Fruit fly (Drosophila melanogaster) whole organism, embryonic: ENCODE results near the gene CheB38c.

Source experiments
- Ada2b ChIP-seq: fragments of 200-800 bp; sonication (Bioruptor generic); IDR thresholded peaks from 2 replicates; pipeline ENCODE4 v1.3.6; 2022; ENCODE audit warnings: missing biosample characterization, missing genetic modification characterization
- CG12155 ChIP-seq: fragments of 200-800 bp; sonication (Bioruptor generic); optimal IDR thresholded peaks from 3 replicates; lab custom pipeline; 2016; ENCODE audit warnings: missing biosample characterization, missing genetic modification characterization
- CG12299 ChIP-seq: fragments of 200-800 bp; sonication (Bioruptor generic); optimal IDR thresholded peaks from 2 replicates; lab custom pipeline; 2018; ENCODE audit warnings: missing biosample characterization, mild to moderate bottlenecking, missing genetic modification characterization
- CG1233 ChIP-seq: fragments of 200-800 bp; sonication (Bioruptor generic); optimal IDR thresholded peaks from 4 replicates; lab custom pipeline; 2018; ENCODE audit warnings: missing biosample characterization, mild to moderate bottlenecking, missing genetic modification characterization
- CG12659 ChIP-seq: fragments of 200-800 bp; sonication (Bioruptor generic); optimal IDR thresholded peaks from 3 replicates; lab custom pipeline; 2017; ENCODE audit warnings: mild to moderate bottlenecking, missing biosample characterization, missing genetic modification reagents, missing genetic modification characterization
- CG12744 ChIP-seq: fragments of 200-800 bp; sonication (Bioruptor generic); optimal IDR thresholded peaks from 2 replicates; lab custom pipeline; 2016; ENCODE audit warnings: missing biosample characterization, missing genetic modification characterization
- CG13287 ChIP-seq: fragments of 200-800 bp; sonication (Bioruptor generic); IDR thresholded peaks from 2 replicates; pipeline ENCODE4 v1.3.6; 2022; ENCODE audit warnings: missing biosample characterization, missing genetic modification characterization; ENCODE audit not compliant: partially characterized antibody
- CG13624 ChIP-seq: fragments of 200-800 bp; sonication (Bioruptor generic); optimal IDR thresholded peaks from 2 replicates; lab custom pipeline; 2016; ENCODE audit warnings: missing biosample characterization, missing genetic modification characterization
- CG17568 ChIP-seq: fragments of 200-800 bp; sonication (Bioruptor generic); optimal IDR thresholded peaks from 2 replicates; lab custom pipeline; 2018; ENCODE audit warnings: missing biosample characterization, mild to moderate bottlenecking, missing genetic modification characterization, moderate library complexity
- CG17829 ChIP-seq: fragments of 200-800 bp; optimal IDR thresholded peaks from 2 replicates; lab custom pipeline; 2019; ENCODE audit warnings: missing biosample characterization, mild to moderate bottlenecking, missing genetic modification characterization, moderate library complexity
- CG30020 ChIP-seq: fragments of 200-800 bp; optimal IDR thresholded peaks from 2 replicates; lab custom pipeline; 2019; ENCODE audit warnings: missing biosample characterization, mild to moderate bottlenecking, missing genetic modification characterization, moderate library complexity
- CG32772 ChIP-seq: fragments of 200-800 bp; sonication (Bioruptor generic); IDR thresholded peaks from 2 replicates; pipeline ENCODE4 v1.3.6; 2022; ENCODE audit warnings: missing biosample characterization, missing genetic modification characterization
- CG33557 ChIP-seq: fragments of 200-800 bp; sonication (Bioruptor generic); optimal IDR thresholded peaks from 2 replicates; lab custom pipeline; 2019; ENCODE audit warnings: missing biosample characterization, mild to moderate bottlenecking, missing genetic modification characterization, moderate library complexity
- CG4707 ChIP-seq: fragments of 200-800 bp; sonication (Bioruptor generic); optimal IDR thresholded peaks from 2 replicates; lab custom pipeline; 2018; ENCODE audit warnings: missing biosample characterization, mild to moderate bottlenecking, missing genetic modification characterization, moderate library complexity
- CG7786 ChIP-seq: fragments of 200-800 bp; sonication (Bioruptor generic); optimal IDR thresholded peaks from 2 replicates; lab custom pipeline; 2016; ENCODE audit warnings: missing biosample characterization, missing genetic modification characterization
- D19A ChIP-seq: fragments of 200-800 bp; optimal IDR thresholded peaks from 3 replicates; lab custom pipeline; 2019; ENCODE audit warnings: missing biosample characterization, mild to moderate bottlenecking, missing genetic modification characterization, moderate library complexity
- Deaf1 ChIP-seq: fragments of 200-800 bp; optimal IDR thresholded peaks from 3 replicates; lab custom pipeline; 2019; ENCODE audit warnings: missing biosample characterization, mild to moderate bottlenecking, missing genetic modification characterization, moderate library complexity
- Ets65A ChIP-seq: fragments of 200-800 bp; sonication (Bioruptor generic); peaks from one replicate; lab custom pipeline; 2016; ENCODE audit warnings: missing biosample characterization, missing genetic modification characterization
- GATAe ChIP-seq: fragments of 200-800 bp; sonication (Bioruptor generic); conservative IDR thresholded peaks from 2 replicates; pipeline ENCODE4 v1.3.6; 2022; ENCODE audit warnings: missing biosample characterization, missing genetic modification characterization
- HLH4C ChIP-seq: fragments of 200-800 bp; sonication (Bioruptor generic); IDR thresholded peaks from 3 replicates; pipeline ENCODE4 v1.3.6; 2022; ENCODE audit warnings: missing biosample characterization, missing genetic modification characterization; ENCODE audit not compliant: partially characterized antibody
- HmgZ ChIP-seq: fragments of 200-800 bp; sonication (Bioruptor generic); optimal IDR thresholded peaks from 2 replicates; lab custom pipeline; 2018; ENCODE audit warnings: missing biosample characterization, mild to moderate bottlenecking, missing genetic modification characterization
- Hr51 ChIP-seq, 2 experiments: fragments of 200-800 bp; sonication (Bioruptor generic); optimal IDR thresholded peaks; 2 replicates in 1 of 2; 3 replicates in 1 of 2; lab custom pipeline; 2016 to 2018; ENCODE audit warnings: missing biosample characterization in 2 of 2, missing genetic modification characterization in 2 of 2, mild to moderate bottlenecking in 1 of 2, moderate library complexity in 1 of 2
- Lpt ChIP-seq: fragments of >200 bp; optimal IDR thresholded peaks from 2 replicates; lab custom pipeline; 2018; ENCODE audit warnings: missing biosample characterization, missing genetic modification characterization
- MESR4 ChIP-seq: fragments of 200-800 bp; sonication (Bioruptor generic); optimal IDR thresholded peaks from 2 replicates; lab custom pipeline; 2018; ENCODE audit warnings: missing biosample characterization, mild to moderate bottlenecking, missing genetic modification characterization, moderate library complexity
- ara ChIP-seq: fragments of 200-800 bp; sonication (Bioruptor generic); IDR thresholded peaks from 2 replicates; pipeline ENCODE4 v1.3.6; 2022; ENCODE audit warnings: missing biosample characterization, missing genetic modification characterization
- bbx ChIP-seq: fragments of 200-800 bp; sonication (Bioruptor generic); IDR thresholded peaks from 2 replicates; pipeline ENCODE4 v1.3.6; 2022; ENCODE audit warnings: missing biosample characterization, missing genetic modification characterization; ENCODE audit not compliant: partially characterized antibody
- chm ChIP-seq: fragments of 200-800 bp; sonication (Bioruptor generic); IDR thresholded peaks from 2 replicates; pipeline ENCODE4 v1.3.6; 2022; ENCODE audit warnings: missing biosample characterization, missing genetic modification characterization
- ems ChIP-seq: fragments of 200-800 bp; sonication (Bioruptor generic); optimal IDR thresholded peaks from 3 replicates; lab custom pipeline; 2016; ENCODE audit warnings: missing biosample characterization, missing genetic modification characterization
- exex ChIP-seq: fragments of 200-800 bp; sonication (Bioruptor generic); optimal IDR thresholded peaks from 4 replicates; lab custom pipeline; 2018; ENCODE audit warnings: missing biosample characterization, mild to moderate bottlenecking, missing genetic modification characterization, moderate library complexity
- ftz-f1 ChIP-seq: fragments of 200-800 bp; sonication (Bioruptor generic); optimal IDR thresholded peaks from 2 replicates; lab custom pipeline; 2016; ENCODE audit warnings: missing biosample characterization, missing genetic modification characterization
- gcm ChIP-seq: fragments of 200-800 bp; sonication (Bioruptor generic); optimal IDR thresholded peaks from 2 replicates; lab custom pipeline; 2019; ENCODE audit warnings: missing biosample characterization, mild to moderate bottlenecking, missing genetic modification characterization, moderate library complexity
- gcm2 ChIP-seq: fragments of 200-800 bp; sonication (Bioruptor generic); optimal IDR thresholded peaks from 2 replicates; lab custom pipeline; 2016; ENCODE audit warnings: missing biosample characterization, missing genetic modification characterization
- grau ChIP-seq: fragments of 200-800 bp; optimal IDR thresholded peaks from 3 replicates; lab custom pipeline; 2019; ENCODE audit warnings: missing biosample characterization, mild to moderate bottlenecking, missing genetic modification characterization, moderate library complexity
- gro ChIP-seq: fragments of 200-800 bp; sonication (Bioruptor generic); optimal IDR thresholded peaks from 2 replicates; lab custom pipeline; 2016; ENCODE audit warnings: missing biosample characterization, missing genetic modification characterization
- gt ChIP-seq: fragments of 200-800 bp; sonication (Bioruptor generic); IDR thresholded peaks from 2 replicates; pipeline ENCODE4 v1.3.6; 2022; ENCODE audit warnings: missing biosample characterization, missing genetic modification characterization
- jigr1 ChIP-seq: fragments of 200-800 bp; sonication (Bioruptor generic); IDR thresholded peaks from 3 replicates; pipeline ENCODE4 v1.3.6; 2022; ENCODE audit warnings: missing biosample characterization, missing genetic modification characterization
- luna ChIP-seq: fragments of 200-800 bp; sonication (Bioruptor generic); optimal IDR thresholded peaks from 2 replicates; lab custom pipeline; 2016; ENCODE audit warnings: missing biosample characterization, missing genetic modification characterization
- mirr ChIP-seq: fragments of 200-800 bp; sonication (Bioruptor generic); optimal IDR thresholded peaks from 3 replicates; lab custom pipeline; 2018; ENCODE audit warnings: missing biosample characterization, mild to moderate bottlenecking, missing genetic modification characterization
- nmo ChIP-seq: fragments of 200-800 bp; sonication (Bioruptor generic); optimal IDR thresholded peaks from 2 replicates; lab custom pipeline; 2018; ENCODE audit warnings: missing biosample characterization, mild to moderate bottlenecking, missing genetic modification characterization, moderate library complexity
- repo ChIP-seq: fragments of 200-800 bp; sonication (Bioruptor generic); optimal IDR thresholded peaks from 2 replicates; lab custom pipeline; 2016; ENCODE audit warnings: missing biosample characterization, missing genetic modification characterization
- sd ChIP-seq: fragments of 200-800 bp; sonication (Bioruptor generic); optimal IDR thresholded peaks from 3 replicates; lab custom pipeline; 2018; ENCODE audit warnings: missing biosample characterization, mild to moderate bottlenecking, missing genetic modification characterization, moderate library complexity
- seq ChIP-seq: fragments of 200-800 bp; sonication (Bioruptor generic); IDR thresholded peaks from 2 replicates; pipeline ENCODE4 v1.3.6; 2022; ENCODE audit warnings: missing biosample characterization, missing genetic modification characterization
- shn ChIP-seq: fragments of 200-800 bp; sonication (Bioruptor generic); optimal IDR thresholded peaks from 3 replicates; lab custom pipeline; 2016; ENCODE audit warnings: missing biosample characterization, missing genetic modification characterization
- sisA ChIP-seq: fragments of 200-800 bp; sonication (Bioruptor generic); IDR thresholded peaks from 2 replicates; pipeline ENCODE4 v1.3.6; 2022; ENCODE audit warnings: missing biosample characterization, missing genetic modification characterization
- sob ChIP-seq: fragments of 200-800 bp; sonication (Bioruptor generic); IDR thresholded peaks from 2 replicates; pipeline ENCODE4 v1.3.6; 2022; ENCODE audit warnings: missing biosample characterization, missing genetic modification characterization
- sug ChIP-seq: fragments of 200-800 bp; optimal IDR thresholded peaks from 2 replicates; lab custom pipeline; 2019; ENCODE audit warnings: missing biosample characterization, mild to moderate bottlenecking, missing genetic modification characterization, moderate library complexity
- tap ChIP-seq: fragments of 200-800 bp; optimal IDR thresholded peaks from 3 replicates; lab custom pipeline; 2019; ENCODE audit warnings: missing biosample characterization, mild to moderate bottlenecking, missing genetic modification characterization, moderate library complexity
- usp ChIP-seq: fragments of >200 bp; optimal IDR thresholded peaks from 2 replicates; lab custom pipeline; 2017; ENCODE audit warnings: missing biosample characterization, missing genetic modification characterization
- vvl ChIP-seq: fragments of 200-800 bp; sonication (Bioruptor generic); IDR thresholded peaks from 2 replicates; pipeline ENCODE4 v1.3.6; 2022; ENCODE audit warnings: missing biosample characterization, missing genetic modification characterization
- zen2 ChIP-seq: fragments of 200-800 bp; sonication (Bioruptor generic); IDR thresholded peaks from 3 replicates; pipeline ENCODE4 v1.3.6; 2022; ENCODE audit warnings: missing biosample characterization, missing genetic modification characterization; ENCODE audit not compliant: partially characterized antibody

Gene CheB38c

dm6 chr2L:20797515-20797847, 23.2 kb downstream of the CheB38c start, which contains the start of gene CG9328 (continued):
- peak; percentile 44; the same call in 1 of the 3 replicates for TF ChIP-seq HLH4C (GFP tag; lab: Robert Waterston, UW)
- peak; percentile 5 for TF ChIP-seq CG12744 (GFP tag; lab: Kevin White, UChicago)
- TF ChIP-seq mirr, result peak; percentile 53
- peak; percentile 39 for TF ChIP-seq CG4707 (GFP tag; lab: Kevin White, UChicago)
- peak; percentile 100 for TF ChIP-seq D19A (tag; lab: Kevin White, UChicago)
- TF ChIP-seq CG12299 (tag; lab: Kevin White, UChicago), result peak; percentile 13
- peak; percentile 53 for TF ChIP-seq ftz-f1
- peak; percentile 37 for TF ChIP-seq exex (tag; lab: Kevin White, UChicago)
- TF ChIP-seq gcm (GFP tag; lab: Kevin White, UChicago), result peak; percentile 17
- TF ChIP-seq vvl, result peak; percentile 54; the same call in 1 of the 2 replicates
- TF ChIP-seq CG7786 (GFP tag; lab: Kevin White, UChicago), result no peak
- peak; percentile 5 for TF ChIP-seq nmo (GFP tag; lab: Kevin White, UChicago)
- peak; percentile 17 for TF ChIP-seq tap (tag; lab: Kevin White, UChicago)
- 0 out of 3 replicates have a peak, but pooled peaks have one; percentile 52 for TF ChIP-seq zen2 (GFP tag; lab: Robert Waterston, UW)
- TF ChIP-seq CG13287 (GFP tag; lab: Robert Waterston, UW), result peak; percentile 41
- TF ChIP-seq bbx (GFP tag; lab: Robert Waterston, UW), result peak; percentile 78
- no peak for TF ChIP-seq ems (GFP tag; lab: Kevin White, UChicago)
- peak; percentile 68 for TF ChIP-seq Ets65A (GFP tag; lab: Kevin White, UChicago)
- peak; percentile 83 for TF ChIP-seq Deaf1
- TF ChIP-seq HmgZ (tag; lab: Kevin White, UChicago), result peak; percentile 38
- TF ChIP-seq CG33557 (GFP tag; lab: Kevin White, UChicago), result peak; percentile 18
- peak in 1 of 2 experiments; percentile 28 for TF ChIP-seq Hr51 (GFP tag; optimal IDR thresholded peaks at IDR 0.05; lab: Kevin White, UChicago)
- TF ChIP-seq shn (GFP tag; lab: Kevin White, UChicago), result peak; percentile 33
- TF ChIP-seq chm (GFP tag; lab: Robert Waterston, UW), result peak; percentile 89
- no peak for TF ChIP-seq CG1233 (GFP tag; lab: Kevin White, UChicago)
- TF ChIP-seq sisA, result no peak

- TF ChIP-seq CG12659 (no peak), CG17568 (GFP tag; lab: Kevin White, UChicago) (no peak), Lpt (no peak), CG30020 (tag; lab: Kevin White, UChicago) (no peak), repo (GFP tag; lab: Kevin White, UChicago) (no peak), CG12155 (GFP tag; lab: Kevin White, UChicago) (no peak), grau (tag; lab: Kevin White, UChicago) (no peak), ara (no peak), usp (GFP tag; lab: Kevin White, UChicago) (no peak), gt (no peak), Ada2b (GFP tag; lab: Robert Waterston, UW) (no peak), CG13624 (GFP tag; lab: Kevin White, UChicago) (peak; percentile 14), sug (no peak), jigr1 (no peak), gcm2 (no peak), CG17829 (no peak), CG32772 (GFP tag; lab: Robert Waterston, UW) (no peak), luna (GFP tag; lab: Kevin White, UChicago) (no peak), seq (GFP tag; lab: Robert Waterston, UW) (no peak), MESR4 (GFP tag; lab: Kevin White, UChicago) (no peak), sd (tag; lab: Kevin White, UChicago) (no peak), gro (peak; percentile 3), ftz-f1 (no peak), GATAe (GFP tag; lab: Robert Waterston, UW) (no peak), sob (GFP tag; lab: Robert Waterston, UW) (peak; percentile 11; the same call in 1 of the 2 replicates)
Measured at dm6 chr2L:20796758-20797514, 23.7 kb downstream of the CheB38c start, which contains the start of gene vari. vari (minus strand) TSS chr2L:20797042.
